Worm (Caenorhabditis elegans): ENCODE measurements around the gene srw-101.
A peak's percentile ranks its signal among the peaks of the same experiment; 100 is the strongest.
"Not testable (repeated sequence)": the region's sequence is repeated elsewhere in the genome, so short reads cannot be mapped to it uniquely, and the experiment has no call there.

Gene srw-101

DNA sequence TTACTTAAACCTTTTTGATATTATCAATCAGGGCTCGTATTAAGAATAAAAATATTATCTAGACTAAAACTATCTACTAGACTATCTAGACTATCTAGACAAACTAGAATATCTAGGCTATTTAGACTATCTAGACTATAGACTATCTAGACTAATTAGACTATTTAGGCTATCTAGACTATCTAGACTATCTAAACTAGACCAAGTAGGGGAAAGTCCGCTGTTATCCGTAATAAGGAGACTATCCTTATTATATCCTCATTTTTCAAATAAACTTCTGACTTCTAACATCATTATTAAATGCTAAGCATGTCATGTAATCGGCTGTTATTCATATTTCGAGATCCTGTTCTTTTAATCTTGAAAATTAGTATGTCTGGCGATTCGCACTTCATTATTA, at the start of gene srw-101:
srw-101 (plus strand) TSS at position 301 of the 400 bp plus-strand sequence.
- TF ChIP-seq ceh-13 (GFP tag; optimal IDR thresholded peaks at IDR 0.05) (no peak), hmg-4 (GFP tag; optimal IDR thresholded peaks at IDR 0.05) (no peak), tra-4 (tag; optimal IDR thresholded peaks at IDR 0.05) (no peak), B0310.2 (tag; optimal IDR thresholded peaks at IDR 0.05) (no peak), hnd-1 (tag; optimal IDR thresholded peaks at IDR 0.05) (no peak), tbx-37 (GFP tag; conservative IDR thresholded peaks at IDR 0.05) (no peak), aly-1 (tag; optimal IDR thresholded peaks at IDR 0.05) (no peak), flt-1 (GFP tag; IDR thresholded peaks at IDR 0.05) (no peak), hmbx-1 (tag; optimal IDR thresholded peaks at IDR 0.05) (no peak), ets-7 (tag; optimal IDR thresholded peaks at IDR 0.05) (no peak), tbx-11 (GFP tag; IDR thresholded peaks at IDR 0.05) (no peak), ceh-36 (tag; optimal IDR thresholded peaks at IDR 0.05) (no peak)

DNA sequence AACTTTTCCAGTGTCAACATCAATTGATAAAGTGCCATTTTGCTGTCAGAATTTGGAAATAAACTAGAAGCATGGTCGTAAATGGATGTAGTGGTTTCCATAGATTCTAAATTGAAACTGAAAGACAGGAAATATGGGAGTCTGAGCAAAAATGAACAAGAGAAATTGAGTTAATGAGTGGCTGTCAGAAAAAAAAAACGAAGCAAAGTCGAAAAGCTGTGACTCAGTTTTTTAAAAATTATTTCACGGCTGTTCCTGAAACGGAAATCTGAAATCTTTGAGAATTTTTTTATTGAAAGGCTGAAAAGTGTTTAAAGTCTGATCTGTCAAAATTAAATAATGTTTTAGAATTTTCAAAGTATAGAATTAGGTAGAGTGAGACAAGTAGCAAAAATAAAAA, 43.8 kb upstream of the srw-101 start, which contains the start of gene srw-98:
srw-98 (minus strand) TSS at position 101 of the 400 bp plus-strand sequence.
- no peak for TF ChIP-seq B0310.2 (tag; optimal IDR thresholded peaks at IDR 0.05)
- TF ChIP-seq tbx-11 (GFP tag; IDR thresholded peaks at IDR 0.05): no peak
- no peak for TF ChIP-seq flt-1 (GFP tag; IDR thresholded peaks at IDR 0.05)
- no peak for TF ChIP-seq ceh-36 (tag; optimal IDR thresholded peaks at IDR 0.05)
- no peak for TF ChIP-seq hnd-1 (tag; optimal IDR thresholded peaks at IDR 0.05)
- TF ChIP-seq ceh-13 (GFP tag; optimal IDR thresholded peaks at IDR 0.05): no peak

DNA sequence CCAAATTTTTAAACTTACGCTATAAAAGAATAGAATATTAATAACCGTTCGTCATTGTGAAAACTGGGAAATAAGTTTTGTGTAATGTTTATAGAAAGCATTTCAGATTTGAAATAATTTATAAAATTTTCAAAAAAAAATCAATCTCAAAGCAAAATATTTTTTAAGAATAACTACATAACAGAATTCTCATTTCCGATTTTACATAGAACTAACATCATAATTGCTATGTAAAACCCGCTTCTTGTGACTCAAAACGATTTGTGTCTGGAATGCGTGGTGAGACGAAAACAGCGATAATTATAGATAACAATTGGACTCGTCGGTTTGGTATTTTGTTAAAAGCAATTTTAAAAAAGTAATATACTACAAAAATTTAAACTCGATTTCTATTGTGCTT, 41.3 kb upstream of the srw-101 start, which contains the start of gene srw-91:
srw-91 (minus strand) TSS at position 101 of the 400 bp plus-strand sequence.
- TF ChIP-seq tra-4 (tag; optimal IDR thresholded peaks at IDR 0.05) (no peak), tbx-11 (GFP tag; IDR thresholded peaks at IDR 0.05) (no peak)

DNA sequence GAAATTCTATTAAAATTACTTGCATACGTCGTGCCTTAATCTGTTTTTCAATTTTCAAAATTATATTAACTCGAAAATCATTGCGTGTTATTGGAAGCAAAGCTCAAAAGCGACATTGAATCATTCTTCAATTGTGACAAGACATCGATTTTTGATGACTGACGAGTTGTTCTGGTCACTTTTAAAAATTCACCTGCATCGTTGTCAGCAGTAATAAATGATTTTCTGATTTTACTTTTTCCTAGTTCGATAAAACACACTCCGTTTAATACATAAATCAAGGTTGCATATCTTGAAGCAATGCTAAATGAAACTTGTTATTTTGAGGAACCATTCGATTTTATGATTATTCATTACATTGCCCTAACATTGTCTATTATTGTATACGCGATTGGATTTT, 39.8 kb upstream of the srw-101 start, which contains the start of gene srh-3:
srh-3 (plus strand) TSS at position 301 of the 400 bp plus-strand sequence.
- TF ChIP-seq hmbx-1 (tag; optimal IDR thresholded peaks at IDR 0.05): no peak
- no peak for TF ChIP-seq ama-1 (optimal IDR thresholded peaks at IDR 0.05)
- TF ChIP-seq aly-1 (tag; optimal IDR thresholded peaks at IDR 0.05): no peak
- TF ChIP-seq ceh-13 (GFP tag; optimal IDR thresholded peaks at IDR 0.05): no peak
- no peak for TF ChIP-seq hnd-1 (tag; optimal IDR thresholded peaks at IDR 0.05)
- TF ChIP-seq hmg-4 (GFP tag; optimal IDR thresholded peaks at IDR 0.05): no peak

DNA sequence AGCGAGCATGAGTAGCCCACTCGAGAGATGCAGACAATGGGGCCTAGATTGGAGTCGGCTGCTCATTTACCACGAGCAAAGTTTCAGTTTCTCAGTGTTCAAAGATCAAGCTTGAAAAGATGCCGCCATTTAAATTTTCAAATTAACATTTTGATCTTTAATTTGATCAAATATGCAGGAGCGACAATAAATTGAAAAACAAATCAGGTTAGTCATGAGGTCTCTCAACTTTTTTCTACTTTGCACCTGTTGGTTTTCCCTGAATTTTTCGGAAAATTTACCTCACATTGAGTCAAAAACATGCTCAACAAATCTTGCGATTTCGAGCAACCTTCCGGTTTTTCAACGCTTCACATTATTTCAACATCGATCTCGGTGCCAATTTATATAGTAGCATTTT, 36.7 kb upstream of the srw-101 start, which contains the start of gene srh-5:
srh-5 (plus strand) TSS at position 301 of the 400 bp plus-strand sequence.
- TF ChIP-seq ets-7 (tag; optimal IDR thresholded peaks at IDR 0.05) (no peak), sea-1 (GFP tag; conservative IDR thresholded peaks at IDR 0.05) (no peak), ceh-36 (tag; optimal IDR thresholded peaks at IDR 0.05) (no peak), B0310.2 (tag; optimal IDR thresholded peaks at IDR 0.05) (no peak)

DNA sequence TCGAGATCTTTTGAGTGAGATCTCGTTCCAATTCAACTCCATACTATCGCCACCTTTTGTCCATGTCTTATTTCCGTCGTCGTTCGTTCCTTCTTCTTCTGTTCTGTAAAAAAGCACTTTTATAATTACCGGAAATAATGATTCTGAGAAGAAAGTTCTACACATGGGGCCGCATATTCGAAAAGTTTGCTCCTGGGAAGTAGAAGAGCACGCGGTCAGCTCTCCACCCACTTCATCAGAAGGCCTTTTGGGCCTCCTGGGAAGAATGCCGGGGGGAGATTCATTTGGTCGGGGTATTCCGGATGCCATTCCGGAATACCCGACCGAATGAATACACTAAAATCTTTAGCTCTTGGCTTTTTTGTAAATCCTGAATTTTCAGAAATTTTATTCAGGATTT, 29.6 kb upstream of the srw-101 start, which contains the start of gene Y46H3C.5:
Y46H3C.5 (minus strand) TSS at position 2 of the 400 bp plus-strand sequence.
- TF ChIP-seq scrt-1 (GFP tag; IDR thresholded peaks at IDR 0.05); ceh-13 (GFP tag; optimal IDR thresholded peaks at IDR 0.05); ets-7 (tag; optimal IDR thresholded peaks at IDR 0.05): not testable (repeated sequence)

DNA sequence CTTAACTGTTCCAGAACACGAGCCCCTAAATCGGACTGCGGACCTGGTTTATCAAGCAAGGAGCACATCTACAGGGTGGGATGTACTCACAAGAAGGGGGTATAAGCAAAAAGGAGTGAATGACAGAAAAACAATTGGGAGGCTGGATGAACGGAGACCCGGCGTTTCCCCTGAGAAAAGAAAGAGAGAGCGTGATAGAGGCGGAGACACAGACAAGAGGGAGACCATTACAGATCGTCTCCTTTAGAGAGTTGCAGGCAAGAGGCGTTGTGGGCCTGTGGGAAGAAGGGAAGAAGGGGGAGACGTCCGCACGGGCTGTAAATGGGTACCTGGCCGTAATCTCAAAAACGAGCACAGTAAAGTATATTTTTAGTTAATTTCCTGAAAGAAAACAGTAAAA, 28.2 kb upstream of the srw-101 start, which contains the start of gene Y46H3C.7:
Y46H3C.7 (minus strand) TSS at position 147 of the 400 bp plus-strand sequence.
- not testable (repeated sequence) for TF ChIP-seq scrt-1 (GFP tag; IDR thresholded peaks at IDR 0.05); B0310.2 (tag; optimal IDR thresholded peaks at IDR 0.05); F13C5.2 (tag; optimal IDR thresholded peaks at IDR 0.05)

DNA sequence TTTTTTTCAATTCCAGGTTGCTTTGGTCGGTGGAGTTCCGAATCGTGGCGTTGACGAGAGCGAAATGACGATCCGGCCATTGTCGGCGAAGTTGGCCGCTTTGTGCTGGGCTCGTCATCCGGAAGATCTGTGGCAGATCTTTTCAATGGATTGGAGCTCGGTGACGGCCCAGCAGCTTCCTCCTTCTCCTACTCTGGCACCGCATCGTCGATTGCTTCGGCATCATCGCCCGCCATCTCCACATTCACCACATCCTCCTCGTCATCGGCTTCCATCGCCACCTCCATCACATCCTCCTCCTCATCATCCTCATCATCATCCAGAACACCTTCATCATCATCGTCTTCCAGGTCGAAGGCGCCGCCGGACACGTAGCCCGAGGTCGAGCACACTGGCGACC, 23.7 kb upstream of the srw-101 start:
- TF ChIP-seq scrt-1 (GFP tag; IDR thresholded peaks at IDR 0.05) (0 out of 2 replicates have a peak, but pooled peaks have one; percentile 24), ama-1 (optimal IDR thresholded peaks at IDR 0.05) (no peak)

DNA sequence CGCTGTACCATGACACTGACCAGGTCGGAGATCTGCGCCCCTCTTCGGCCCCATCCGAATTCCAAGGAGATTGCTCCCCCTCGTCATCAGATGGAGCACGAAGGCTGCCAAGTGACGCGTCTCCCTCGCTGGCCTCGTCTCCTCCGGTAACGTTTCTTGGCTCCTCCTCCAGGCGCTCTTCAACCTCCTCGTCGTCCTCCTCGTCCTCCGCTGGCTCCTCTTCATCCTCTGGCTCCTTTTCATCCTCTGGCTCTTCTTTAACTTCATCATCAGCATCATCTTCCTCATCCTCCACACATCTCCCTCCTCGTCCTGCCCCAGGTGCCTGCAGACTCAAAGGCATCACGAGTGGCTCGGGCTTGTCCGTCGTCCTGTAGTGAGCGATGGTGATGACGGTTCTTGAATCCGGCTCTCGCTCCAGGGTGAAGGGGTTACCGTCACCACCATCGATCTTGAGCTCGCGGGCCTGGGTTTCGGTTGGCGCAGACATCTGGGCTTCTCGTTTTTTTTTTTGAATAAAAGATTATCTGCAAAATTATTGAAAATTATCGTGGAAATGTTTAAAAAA, 22.8 kb upstream of the srw-101 start:
- TF ChIP-seq pes-1 (GFP tag; IDR thresholded peaks at IDR 0.05): no peak
- no peak for TF ChIP-seq hnd-1 (tag; optimal IDR thresholded peaks at IDR 0.05)
- TF ChIP-seq ama-1 (optimal IDR thresholded peaks at IDR 0.05): no peak
- no peak for TF ChIP-seq tbx-11 (GFP tag; IDR thresholded peaks at IDR 0.05)
- TF ChIP-seq scrt-1 (GFP tag; IDR thresholded peaks at IDR 0.05): no peak
- TF ChIP-seq hmbx-1 (tag; optimal IDR thresholded peaks at IDR 0.05): no peak
- no peak for TF ChIP-seq sea-1 (GFP tag; conservative IDR thresholded peaks at IDR 0.05)
- TF ChIP-seq F13C5.2 (tag; optimal IDR thresholded peaks at IDR 0.05): no peak
- no peak for TF ChIP-seq aly-1 (tag; optimal IDR thresholded peaks at IDR 0.05)
- no peak for TF ChIP-seq B0310.2 (tag; optimal IDR thresholded peaks at IDR 0.05)
- no peak for TF ChIP-seq hmg-4 (GFP tag; optimal IDR thresholded peaks at IDR 0.05)
- no peak for TF ChIP-seq tbx-37 (GFP tag; conservative IDR thresholded peaks at IDR 0.05)

All from whole organism, early embryonic.